Worm (Caenorhabditis elegans): ENCODE measurements around the gene mdt-4.
"Not testable (repeated sequence)": the region's sequence is repeated elsewhere in the genome, so short reads cannot be mapped to it uniquely, and the experiment has no call there.

DNA sequence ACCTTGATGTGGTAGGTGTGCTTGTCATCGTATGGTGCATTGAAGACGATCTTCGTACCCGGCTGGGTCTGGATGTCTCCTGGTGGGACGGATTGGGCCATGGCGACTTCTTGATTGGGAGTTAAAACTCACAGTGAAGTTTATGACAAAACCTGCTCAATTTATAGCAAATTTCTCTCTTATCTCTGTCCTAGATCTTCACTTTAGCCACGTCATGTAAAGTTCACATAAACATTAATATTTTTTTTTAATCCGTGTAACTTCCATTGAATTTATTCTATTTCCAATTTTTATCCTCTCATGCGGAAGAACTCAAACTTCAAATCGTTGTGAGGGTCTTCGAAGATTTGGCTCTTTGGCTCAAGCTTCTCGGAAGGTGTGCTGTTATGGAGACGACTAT, 27.3 kb downstream of the mdt-4 start, which contains the start of gene msp-31:
- not testable (repeated sequence) for TF ChIP-seq flt-1 (GFP tag; IDR thresholded peaks at IDR 0.05); cog-1 (tag; optimal IDR thresholded peaks at IDR 0.05); T22C8.4 (GFP tag; IDR thresholded peaks at IDR 0.05); klf-2 (GFP tag; conservative IDR thresholded peaks at IDR 0.05); ztf-29 (GFP tag; IDR thresholded peaks at IDR 0.05); ztf-23 (GFP tag; IDR thresholded peaks at IDR 0.05); tab-1 (GFP tag; IDR thresholded peaks at IDR 0.05)

All from whole organism, midembryonic.